Worm (Caenorhabditis elegans) whole organism, L4 larva: ENCODE results near the gene amt-3.
A peak's percentile ranks its signal among the peaks of the same experiment; 100 is the strongest.

Experiments used
- R02D3.7 ChIP-seq: fragments of 150-350 bp; sonication (generic microtip); optimal IDR thresholded peaks from 3 replicates; lab custom pipeline; 2014; ENCODE audit warnings: missing biosample characterization, missing genetic modification characterization
- Y5F2A.4 ChIP-seq: fragments of 200-800 bp; sonication (Bioruptor generic); optimal IDR thresholded peaks from 2 replicates; lab custom pipeline; 2018; ENCODE audit warnings: mild to moderate bottlenecking, missing genetic modification characterization, missing compliant biosample characterization
- Y75B8A.6 ChIP-seq: fragments of 200-800 bp; sonication (Bioruptor generic); IDR thresholded peaks from 2 replicates; pipeline ENCODE4 v1.3.6; 2022; ENCODE audit warnings: missing genetic modification reagents, missing genetic modification characterization, missing compliant biosample characterization
- ZK337.2 ChIP-seq: fragments of 200-800 bp; sonication (Bioruptor generic); IDR thresholded peaks from 2 replicates; pipeline ENCODE4 v1.3.6; 2022; ENCODE audit warnings: missing genetic modification reagents, missing genetic modification characterization, missing compliant biosample characterization
- dpl-1 ChIP-seq: fragments of 150-350 bp; optimal IDR thresholded peaks from 2 replicates; lab custom pipeline; 2014; ENCODE audit warnings: missing biosample characterization, missing genetic modification reagents, missing genetic modification characterization
- lin-13 ChIP-seq: fragments of 150-350 bp; optimal IDR thresholded peaks from 2 replicates; lab custom pipeline; 2014; ENCODE audit warnings: missing biosample characterization, missing genetic modification reagents, missing genetic modification characterization
- lsy-2 ChIP-seq, 2 experiments: fragments of 150-350 bp in 1 of 2; sonication (generic microtip) in 1 of 2; optimal IDR thresholded peaks; 2 replicates each; lab custom pipeline; 2014 to 2017; ENCODE audit warnings: missing biosample characterization in 2 of 2, missing genetic modification characterization in 2 of 2
- pqm-1 ChIP-seq: sonication (generic microtip); optimal IDR thresholded peaks from 2 replicates; lab custom pipeline; 2017; ENCODE audit warnings: missing biosample characterization, missing genetic modification characterization

- TF ChIP-seq lsy-2 (tag; optimal IDR thresholded peaks at IDR 0.05; lab: Kevin White, UChicago) (no peak), lin-13 (GFP tag; lab: Kevin White, UChicago) (no peak), Y5F2A.4 (GFP tag; lab: Kevin White, UChicago) (no peak), pqm-1 (tag; lab: Kevin White, UChicago) (peak; percentile 62), ZK337.2 (GFP tag; lab: Robert Waterston, UW) (no peak), dpl-1 (no peak), Y75B8A.6 (GFP tag; lab: Robert Waterston, UW) (no peak), R02D3.7 (tag; lab: Kevin White, UChicago) (no peak)
These were observed 23.3 kb upstream of the amt-3 start for ce11 chrII:8392215-8392614.
